Worm (Caenorhabditis elegans) whole organism, L2 larva: ENCODE data around the gene srb-19.
A peak's percentile ranks its signal among the peaks of the same experiment; 100 is the strongest.

Source experiments
- F13H6.1 ChIP-seq: sonication (generic microtip); optimal IDR thresholded peaks from 2 replicates; lab custom pipeline; 2016; ENCODE audit warnings: missing genetic modification characterization, missing compliant biosample characterization
- R02D3.7 ChIP-seq: fragments of 150-350 bp; optimal IDR thresholded peaks from 2 replicates; lab custom pipeline; 2014; ENCODE audit warnings: missing biosample characterization, missing genetic modification characterization
- Y55F3AM.14 ChIP-seq: fragments of 200-800 bp; sonication (Bioruptor generic); optimal IDR thresholded peaks from 2 replicates; lab custom pipeline; 2018; ENCODE audit warnings: mild to moderate bottlenecking, missing genetic modification characterization, missing compliant biosample characterization
- ZK546.5 ChIP-seq: sonication (generic microtip); optimal IDR thresholded peaks from 2 replicates; lab custom pipeline; 2017; ENCODE audit warnings: missing biosample characterization, missing genetic modification characterization
- alr-1 ChIP-seq: fragments of 150-350 bp; optimal IDR thresholded peaks from 2 replicates; lab custom pipeline; 2014; ENCODE audit warnings: missing biosample characterization, missing genetic modification characterization
- aly-2 ChIP-seq: fragments of 150-350 bp; optimal IDR thresholded peaks from 2 replicates; lab custom pipeline; 2014; ENCODE audit warnings: missing biosample characterization, missing genetic modification characterization
- ama-1 ChIP-seq: fragments of 150-350 bp; optimal IDR thresholded peaks from 2 replicates; lab custom pipeline; 2018; ENCODE audit warnings: inconsistent platforms
- blmp-1 ChIP-seq: sonication (generic microtip); optimal IDR thresholded peaks from 2 replicates; lab custom pipeline; 2017; ENCODE audit warnings: missing genetic modification characterization, mild to moderate bottlenecking, missing compliant biosample characterization, antibody characterized with exemption, moderate library complexity; ENCODE audit not compliant: insufficient read depth
- ceh-16 ChIP-seq: fragments of 150-350 bp; optimal IDR thresholded peaks from 2 replicates; lab custom pipeline; 2014; ENCODE audit warnings: missing biosample characterization, missing genetic modification characterization
- crh-2 ChIP-seq: sonication (generic microtip); optimal IDR thresholded peaks from 2 replicates; lab custom pipeline; 2017; ENCODE audit warnings: missing biosample characterization, missing genetic modification characterization
- egl-27 ChIP-seq: sonication (generic microtip); optimal IDR thresholded peaks from 3 replicates; lab custom pipeline; 2017; ENCODE audit warnings: missing biosample characterization, missing genetic modification reagents, missing genetic modification characterization
- elt-3 ChIP-seq: sonication (generic microtip); optimal IDR thresholded peaks from 2 replicates; lab custom pipeline; 2017; ENCODE audit warnings: missing biosample characterization, missing genetic modification characterization
- fos-1 ChIP-seq: fragments of 150-350 bp; optimal IDR thresholded peaks from 2 replicates; lab custom pipeline; 2014; ENCODE audit warnings: missing biosample characterization, missing genetic modification characterization
- lin-11 ChIP-seq: fragments of 150-350 bp; sonication (generic microtip); optimal IDR thresholded peaks from 2 replicates; lab custom pipeline; 2014; ENCODE audit warnings: missing biosample characterization, missing genetic modification characterization, inconsistent platforms, mixed read lengths
- lin-39 ChIP-seq: fragments of 150-350 bp; optimal IDR thresholded peaks from 2 replicates; lab custom pipeline; 2014; ENCODE audit warnings: missing biosample characterization, missing genetic modification reagents, missing genetic modification characterization
- mab-5 ChIP-seq: fragments of 150-350 bp; optimal IDR thresholded peaks from 2 replicates; lab custom pipeline; 2014; ENCODE audit warnings: missing biosample characterization, missing genetic modification characterization
- mdl-1 ChIP-seq, 2 experiments: fragments of 150-350 bp in 1 of 2; sonication (generic microtip) in 1 of 2; optimal IDR thresholded peaks; 2 replicates each; lab custom pipeline; 2017; ENCODE audit warnings: missing biosample characterization in 2 of 2, missing genetic modification characterization in 2 of 2
- nhr-11 ChIP-seq: fragments of 150-350 bp; optimal IDR thresholded peaks from 2 replicates; lab custom pipeline; 2014; ENCODE audit warnings: missing biosample characterization, missing genetic modification characterization
- nhr-12 ChIP-seq: fragments of 150-350 bp; optimal IDR thresholded peaks from 2 replicates; lab custom pipeline; 2014; ENCODE audit warnings: missing biosample characterization, missing genetic modification characterization
- nhr-129 ChIP-seq: fragments of 150-350 bp; optimal IDR thresholded peaks from 2 replicates; lab custom pipeline; 2014; ENCODE audit warnings: missing biosample characterization, missing genetic modification characterization
- nhr-21 ChIP-seq: fragments of 150-350 bp; optimal IDR thresholded peaks from 2 replicates; lab custom pipeline; 2014; ENCODE audit warnings: missing biosample characterization, missing genetic modification characterization
- nhr-23 ChIP-seq: fragments of 150-350 bp; optimal IDR thresholded peaks from 2 replicates; lab custom pipeline; 2014; ENCODE audit warnings: missing biosample characterization, missing genetic modification reagents, missing genetic modification characterization
- nhr-237 ChIP-seq: fragments of 150-350 bp; optimal IDR thresholded peaks from 2 replicates; lab custom pipeline; 2014; ENCODE audit warnings: missing biosample characterization, missing genetic modification characterization
- nhr-25 ChIP-seq: fragments of 150-350 bp; sonication (generic microtip); optimal IDR thresholded peaks from 3 replicates; lab custom pipeline; 2014; ENCODE audit warnings: missing biosample characterization, missing genetic modification characterization
- nhr-77 ChIP-seq: fragments of 150-350 bp; optimal IDR thresholded peaks from 2 replicates; lab custom pipeline; 2014; ENCODE audit warnings: missing biosample characterization, missing genetic modification characterization
- peb-1 ChIP-seq: fragments of 150-350 bp; optimal IDR thresholded peaks from 2 replicates; lab custom pipeline; 2014; ENCODE audit warnings: missing biosample characterization, missing genetic modification characterization
- sem-4 ChIP-seq: fragments of 150-350 bp; optimal IDR thresholded peaks from 2 replicates; lab custom pipeline; 2014; ENCODE audit warnings: missing biosample characterization, missing genetic modification reagents, missing genetic modification characterization
- skn-1 ChIP-seq: sonication (generic microtip); optimal IDR thresholded peaks from 2 replicates; lab custom pipeline; 2017; ENCODE audit warnings: missing biosample characterization, missing genetic modification characterization
- sma-3 ChIP-seq: sonication (generic microtip); optimal IDR thresholded peaks from 2 replicates; lab custom pipeline; 2016; ENCODE audit warnings: missing genetic modification reagents, missing genetic modification characterization, missing compliant biosample characterization
- sma-9 ChIP-seq, 2 experiments: fragments of 150-350 bp in 1 of 2; sonication (generic microtip) in 1 of 2; optimal IDR thresholded peaks; 2 replicates each; lab custom pipeline; 2014 to 2016; ENCODE audit warnings: missing genetic modification characterization in 2 of 2, mild to moderate bottlenecking in 1 of 2, missing biosample characterization in 1 of 2, missing compliant biosample characterization in 1 of 2, missing genetic modification reagents in 1 of 2, moderate library complexity in 1 of 2
- snpc-4 ChIP-seq: fragments of 150-350 bp; optimal IDR thresholded peaks from 2 replicates; lab custom pipeline; 2014; ENCODE audit warnings: missing biosample characterization, missing genetic modification characterization
- unc-39 ChIP-seq: fragments of 150-350 bp; optimal IDR thresholded peaks from 2 replicates; lab custom pipeline; 2014; ENCODE audit warnings: missing biosample characterization, missing genetic modification characterization
- unc-55 ChIP-seq: fragments of 150-350 bp; sonication (generic microtip); optimal IDR thresholded peaks from 3 replicates; lab custom pipeline; 2014; ENCODE audit warnings: missing biosample characterization, missing genetic modification reagents, missing genetic modification characterization
- zag-1 ChIP-seq: fragments of 150-350 bp; optimal IDR thresholded peaks from 2 replicates; lab custom pipeline; 2014; ENCODE audit warnings: missing biosample characterization, missing genetic modification characterization
- ztf-1 ChIP-seq: fragments of 200-800 bp; sonication (Bioruptor generic); conservative IDR thresholded peaks from 2 replicates; pipeline ENCODE4 v1.3.6; 2022; ENCODE audit warnings: missing genetic modification characterization, missing compliant biosample characterization
- ztf-11 ChIP-seq: sonication (generic microtip); optimal IDR thresholded peaks from 2 replicates; lab custom pipeline; 2017; ENCODE audit warnings: missing biosample characterization, missing genetic modification characterization

srb-19 gene

ce11 chrV:7551821-7552220 lies 31.8 kb upstream of the srb-19 start, which contains the start of gene F19F10.3:
F19F10.3 (plus strand) TSS chrV:7552121.
- TF ChIP-seq F13H6.1 (tag; lab: Kevin White, UChicago) (no peak), nhr-237 (no peak), zag-1 (tag; lab: Kevin White, UChicago) (no peak), nhr-77 (tag; lab: Kevin White, UChicago) (no peak), ama-1 (lab: Kevin White, UChicago) (no peak), mdl-1 (tag; optimal IDR thresholded peaks at IDR 0.05; lab: Kevin White, UChicago) (no peak), nhr-12 (tag; lab: Kevin White, UChicago) (no peak), snpc-4 (no peak), lin-11 (tag; lab: Kevin White, UChicago) (no peak), Y55F3AM.14 (no peak), crh-2 (tag; lab: Kevin White, UChicago) (no peak), ceh-16 (tag; lab: Kevin White, UChicago) (no peak), ztf-1 (GFP tag; lab: Robert Waterston, UW) (no peak), sem-4 (no peak), fos-1 (tag; lab: Kevin White, UChicago) (no peak), unc-55 (GFP tag; lab: Kevin White, UChicago) (no peak), nhr-11 (tag; lab: Kevin White, UChicago) (no peak), nhr-129 (tag; lab: Kevin White, UChicago) (no peak), nhr-23 (no peak)

DNA sequence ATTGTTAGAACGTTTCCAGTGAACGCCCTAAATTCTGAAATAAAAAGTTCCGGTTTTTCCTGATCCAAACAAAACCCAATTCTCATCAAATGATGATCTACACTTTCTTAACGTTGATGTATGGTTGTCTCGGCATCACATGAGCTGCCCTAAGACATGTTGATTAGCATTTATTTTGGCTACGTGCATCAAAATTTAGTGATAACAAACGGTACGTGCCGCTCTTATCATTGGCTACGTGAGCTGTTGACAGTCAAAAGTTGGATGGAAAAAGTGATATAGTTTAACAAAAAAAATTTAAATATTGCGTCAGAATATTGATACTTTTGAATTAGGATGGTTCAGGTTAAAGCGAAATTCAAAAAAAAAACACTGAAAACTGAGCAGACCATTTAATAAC lies 28.0 kb upstream of the srb-19 start:
- TF ChIP-seq nhr-77 (tag; lab: Kevin White, UChicago) (no peak), sma-9 (GFP tag; optimal IDR thresholded peaks at IDR 0.05; lab: Kevin White, UChicago) (peak; percentile 52), sma-9 (tag; optimal IDR thresholded peaks at IDR 0.05; lab: Kevin White, UChicago) (no peak), fos-1 (tag; lab: Kevin White, UChicago) (no peak)

DNA sequence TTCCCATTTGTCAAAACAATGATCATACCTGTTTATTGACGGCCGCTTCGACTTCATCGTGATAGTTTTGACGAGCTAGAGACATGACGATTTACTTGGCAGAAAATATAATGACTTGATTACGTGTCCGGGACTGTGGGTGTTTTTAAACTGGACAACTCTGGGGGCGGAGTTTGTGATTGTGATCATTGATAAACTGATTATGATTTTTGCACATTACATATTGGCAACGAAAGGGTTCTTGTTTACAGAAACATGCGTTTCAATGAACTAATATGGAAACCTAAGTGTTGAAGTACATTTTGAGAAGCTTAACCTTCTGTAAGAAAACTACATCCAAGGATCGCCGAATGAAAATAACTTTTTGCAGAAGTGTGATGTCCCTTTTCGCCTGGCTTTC lies 27.5 kb upstream of the srb-19 start, which contains the start of gene ftn-1:
Gene ftn-1, minus strand, starts transcription at position 101 of the 400 bp plus-strand sequence.
- TF ChIP-seq peb-1 (no peak), nhr-11 (tag; lab: Kevin White, UChicago) (no peak), skn-1 (no peak), egl-27 (tag; lab: Kevin White, UChicago) (no peak), ztf-11 (tag; lab: Kevin White, UChicago) (no peak), ZK546.5 (tag; lab: Kevin White, UChicago) (no peak), snpc-4 (no peak), aly-2 (tag; lab: Kevin White, UChicago) (no peak)

ce11 chrV:7545187-7545586 lies 25.2 kb upstream of the srb-19 start, which contains the start of the genes C54F6.19 and nhx-3:
C54F6.19 (plus strand) TSS chrV:7545487.
nhx-3 (minus strand) TSS chrV:7545523.
- no peak for TF ChIP-seq ama-1 (lab: Kevin White, UChicago)
- TF ChIP-seq elt-3 (tag; lab: Kevin White, UChicago) = no peak
- TF ChIP-seq zag-1 (tag; lab: Kevin White, UChicago) = no peak
- no peak for TF ChIP-seq alr-1 (tag; lab: Kevin White, UChicago)
- TF ChIP-seq unc-55 (GFP tag; lab: Kevin White, UChicago) = no peak
- TF ChIP-seq nhr-25 (tag; lab: Kevin White, UChicago) = no peak
- no peak for TF ChIP-seq unc-39 (tag; lab: Kevin White, UChicago)
- TF ChIP-seq mdl-1 (tag; optimal IDR thresholded peaks at IDR 0.05; lab: Kevin White, UChicago) = no peak

DNA sequence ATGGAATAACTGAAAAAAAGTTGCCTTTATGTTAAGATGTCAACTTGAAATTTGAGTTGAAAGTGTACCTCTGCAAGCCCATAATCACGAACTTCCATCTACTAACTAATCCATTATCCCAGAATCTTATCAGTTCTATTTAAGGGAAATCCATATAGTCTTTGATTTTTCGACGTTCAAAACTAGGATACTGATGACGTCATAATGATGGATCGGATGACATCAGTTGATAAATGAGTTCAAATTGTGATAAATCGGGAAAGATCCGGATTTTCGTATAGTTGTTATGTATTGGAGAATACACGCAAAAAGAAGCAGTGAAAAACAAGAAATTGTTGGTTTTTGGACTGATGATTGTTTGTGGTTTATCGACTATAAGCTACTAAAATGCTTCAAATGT lies 23.8 kb upstream of the srb-19 start:
- TF ChIP-seq R02D3.7 (tag; lab: Kevin White, UChicago) (no peak), mab-5 (tag; lab: Kevin White, UChicago) (no peak), unc-39 (tag; lab: Kevin White, UChicago) (no peak), sma-9 (GFP tag; optimal IDR thresholded peaks at IDR 0.05; lab: Kevin White, UChicago) (peak; percentile 2), sma-9 (tag; optimal IDR thresholded peaks at IDR 0.05; lab: Kevin White, UChicago) (no peak), nhr-25 (tag; lab: Kevin White, UChicago) (no peak), blmp-1 (tag; lab: Kevin White, UChicago) (no peak), fos-1 (tag; lab: Kevin White, UChicago) (no peak), nhr-21 (tag; lab: Kevin White, UChicago) (peak; percentile 69), nhr-11 (tag; lab: Kevin White, UChicago) (no peak), sma-3 (GFP tag; lab: Kevin White, UChicago) (no peak), ZK546.5 (tag; lab: Kevin White, UChicago) (no peak), Y55F3AM.14 (no peak), lin-39 (tag; lab: Kevin White, UChicago) (no peak)
